Worm (Caenorhabditis elegans) whole organism, midembryonic: ENCODE results near the gene F52D10.4.
A peak's percentile ranks its signal among the peaks of the same experiment; 100 is the strongest.

Experiments
- T22C8.4 ChIP-seq: fragments of 200-800 bp; sonication (Bioruptor generic); IDR thresholded peaks from 2 replicates; pipeline ENCODE4 v1.3.6; 2022; ENCODE audit warnings: missing genetic modification characterization, missing compliant biosample characterization
- cog-1 ChIP-seq: sonication (generic microtip); optimal IDR thresholded peaks from 2 replicates; lab custom pipeline; 2016; ENCODE audit warnings: missing genetic modification characterization, missing compliant biosample characterization
- flt-1 ChIP-seq: fragments of 200-800 bp; sonication (Bioruptor generic); IDR thresholded peaks from 2 replicates; pipeline ENCODE4 v1.3.6; 2022; ENCODE audit warnings: missing genetic modification characterization, missing compliant biosample characterization
- klf-2 ChIP-seq: fragments of 200-800 bp; sonication (Bioruptor generic); conservative IDR thresholded peaks from 2 replicates; pipeline ENCODE4 v1.3.6; 2022; ENCODE audit warnings: missing genetic modification reagents, missing genetic modification characterization, missing compliant biosample characterization
- med-1 ChIP-seq: sonication (generic microtip); optimal IDR thresholded peaks from 2 replicates; lab custom pipeline; 2017; ENCODE audit warnings: missing genetic modification characterization, mild to moderate bottlenecking, missing compliant biosample characterization, antibody characterized with exemption, missing genetic modification reagents; ENCODE audit not compliant: insufficient read depth
- ref-1 ChIP-seq: fragments of 200-800 bp; sonication (Bioruptor generic); conservative IDR thresholded peaks from 2 replicates; pipeline ENCODE4 v1.3.6; 2022; ENCODE audit warnings: missing genetic modification reagents, missing genetic modification characterization, missing compliant biosample characterization
- tab-1 ChIP-seq: fragments of 200-800 bp; sonication (Bioruptor generic); IDR thresholded peaks from 2 replicates; pipeline ENCODE4 v1.3.6; 2022; ENCODE audit warnings: missing genetic modification characterization, missing compliant biosample characterization
- ztf-23 ChIP-seq: fragments of 200-800 bp; sonication (Bioruptor generic); IDR thresholded peaks from 2 replicates; pipeline ENCODE4 v1.3.6; 2022; ENCODE audit warnings: missing genetic modification reagents, missing genetic modification characterization, missing compliant biosample characterization
- ztf-29 ChIP-seq: fragments of 200-800 bp; sonication (Bioruptor generic); IDR thresholded peaks from 2 replicates; pipeline ENCODE4 v1.3.6; 2022; ENCODE audit warnings: missing genetic modification reagents, missing genetic modification characterization, missing compliant biosample characterization

The F52D10.4 gene

DNA sequence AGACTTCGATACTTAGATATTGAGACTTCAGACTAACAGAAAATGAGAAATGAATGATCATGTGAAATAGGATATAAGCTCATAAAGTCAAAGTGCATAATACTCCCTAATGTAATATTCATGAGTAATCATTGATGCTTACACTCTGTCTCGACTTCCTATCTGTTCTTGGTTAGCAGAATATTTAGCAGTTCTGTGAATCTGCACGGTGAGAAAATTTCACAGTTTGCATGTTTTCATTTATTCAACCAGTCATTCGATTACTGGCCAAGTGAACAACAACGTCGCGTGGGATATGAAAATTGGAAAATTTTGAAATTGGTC lies 9.8 kb upstream of the F52D10.4 start:
- TF ChIP-seq cog-1 (tag; lab: Kevin White, UChicago) (peak; percentile 8), med-1 (GFP tag; lab: Kevin White, UChicago) (no peak)

DNA sequence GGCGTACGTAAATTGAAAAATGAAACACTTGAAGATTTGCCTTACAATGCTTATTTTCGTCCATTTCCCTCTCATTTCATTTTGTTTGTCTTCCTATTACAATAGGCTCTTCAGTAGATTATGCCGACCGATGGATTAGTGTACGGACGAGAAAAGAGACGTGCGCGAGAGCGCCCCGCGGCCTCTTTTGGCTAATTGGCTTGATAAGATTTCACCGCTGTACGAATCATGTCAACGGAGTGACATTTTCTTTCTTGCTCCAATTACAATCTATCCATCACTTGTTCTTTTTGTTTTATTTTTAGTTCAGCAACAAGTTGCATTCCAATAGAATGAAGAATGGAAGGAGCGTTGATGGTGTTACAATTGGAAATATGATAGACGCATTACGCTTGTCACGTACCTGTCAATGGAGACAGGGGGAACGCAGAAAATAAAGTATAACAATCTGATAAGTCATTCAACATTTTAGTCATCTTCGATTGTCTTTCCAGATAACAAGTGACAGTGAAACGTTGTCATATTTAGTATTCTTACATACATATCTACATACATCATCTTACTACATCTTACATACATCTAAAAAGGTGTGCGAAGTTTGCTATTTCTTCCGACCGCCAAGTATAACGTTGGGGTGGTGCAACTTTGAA lies 9.0 kb upstream of the F52D10.4 start:
- TF ChIP-seq med-1 (GFP tag; lab: Kevin White, UChicago) (no peak), klf-2 (GFP tag; lab: Robert Waterston, UW) (no peak), ztf-23 (GFP tag; lab: Robert Waterston, UW) (no peak), cog-1 (tag; lab: Kevin White, UChicago) (no peak), T22C8.4 (no peak), ref-1 (GFP tag; lab: Robert Waterston, UW) (no peak)

DNA sequence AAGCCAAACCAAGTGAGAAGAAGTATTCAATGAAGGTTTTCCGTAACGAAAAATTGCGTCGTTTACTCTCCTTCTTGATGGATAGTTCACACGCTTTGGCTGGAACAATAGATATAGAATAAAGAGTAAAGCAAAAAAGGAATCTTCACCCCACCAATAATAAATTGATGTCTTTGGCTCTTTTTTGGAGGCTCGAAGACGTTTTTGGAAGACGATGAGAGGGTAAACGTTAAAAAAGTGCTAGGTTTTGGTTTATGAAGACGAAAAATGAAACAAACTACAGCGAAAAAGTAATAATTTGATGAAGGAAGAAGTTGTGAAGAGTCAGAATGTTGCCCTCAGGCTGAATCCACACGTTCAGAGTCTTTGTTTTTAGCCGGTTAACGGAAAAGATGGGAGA lies 4.7 kb downstream of the F52D10.4 start, which contains the start of gene sto-3:
TSS of gene sto-3 (minus strand) at position 101 of the 400 bp plus-strand sequence.
- TF ChIP-seq med-1 (GFP tag; lab: Kevin White, UChicago) (no peak), ztf-29 (GFP tag; lab: Robert Waterston, UW) (no peak), flt-1 (no peak), klf-2 (GFP tag; lab: Robert Waterston, UW) (no peak), ztf-23 (GFP tag; lab: Robert Waterston, UW) (no peak), T22C8.4 (no peak), ref-1 (GFP tag; lab: Robert Waterston, UW) (no peak), tab-1 (GFP tag; lab: Robert Waterston, UW) (no peak), cog-1 (tag; lab: Kevin White, UChicago) (no peak)

DNA sequence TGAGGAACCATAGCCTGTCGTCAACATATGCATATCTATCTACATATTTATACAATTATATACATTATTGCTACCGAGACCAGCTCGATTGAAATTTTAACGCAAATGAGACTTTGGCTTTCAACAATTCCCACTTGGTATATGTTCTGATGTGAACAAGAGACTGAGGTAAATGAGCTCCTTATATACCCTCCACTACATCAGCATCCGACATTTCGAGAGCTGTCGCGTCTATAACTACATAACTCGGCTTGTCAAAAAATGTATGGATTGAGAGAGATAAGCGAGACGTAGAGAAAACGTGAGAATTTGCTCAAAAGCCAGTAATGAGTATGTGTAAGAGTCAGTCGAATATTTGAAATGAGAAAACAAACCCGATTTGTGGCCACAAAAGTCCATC lies 6.2 kb downstream of the F52D10.4 start:
- TF ChIP-seq klf-2 (GFP tag; lab: Robert Waterston, UW) = no peak
- TF ChIP-seq ztf-23 (GFP tag; lab: Robert Waterston, UW) = no peak
- TF ChIP-seq ztf-29 (GFP tag; lab: Robert Waterston, UW) = no peak
- no peak for TF ChIP-seq cog-1 (tag; lab: Kevin White, UChicago)
- no peak for TF ChIP-seq tab-1 (GFP tag; lab: Robert Waterston, UW)
- TF ChIP-seq T22C8.4 = no peak
- no peak for TF ChIP-seq flt-1
- no peak for TF ChIP-seq med-1 (GFP tag; lab: Kevin White, UChicago)
- TF ChIP-seq ref-1 (GFP tag; lab: Robert Waterston, UW) = no peak

DNA sequence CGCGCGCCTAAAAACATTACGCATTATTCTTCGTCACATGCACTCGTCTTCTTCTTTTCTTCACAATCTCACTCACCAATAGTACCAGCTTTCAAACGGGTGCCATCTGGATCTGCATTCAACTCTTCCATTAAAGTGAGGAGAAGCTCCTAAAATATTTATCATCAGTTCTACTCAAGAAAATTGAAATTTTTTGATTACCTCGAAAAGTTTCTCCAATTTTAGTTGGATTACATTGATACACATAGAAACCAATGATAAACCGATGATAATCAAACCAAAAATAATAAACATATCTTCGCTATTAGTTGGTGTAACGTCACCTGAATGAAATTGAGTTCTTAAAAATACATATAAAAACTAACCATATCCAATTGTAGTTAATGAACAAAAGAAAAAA lies 7.4 kb downstream of the F52D10.4 start:
- no peak for TF ChIP-seq klf-2 (GFP tag; lab: Robert Waterston, UW)
- TF ChIP-seq cog-1 (tag; lab: Kevin White, UChicago) = no peak
- TF ChIP-seq ref-1 (GFP tag; lab: Robert Waterston, UW) = no peak
- TF ChIP-seq T22C8.4 = no peak
- no peak for TF ChIP-seq ztf-29 (GFP tag; lab: Robert Waterston, UW)
- no peak for TF ChIP-seq med-1 (GFP tag; lab: Kevin White, UChicago)
- no peak for TF ChIP-seq ztf-23 (GFP tag; lab: Robert Waterston, UW)
- no peak for TF ChIP-seq flt-1
- no peak for TF ChIP-seq tab-1 (GFP tag; lab: Robert Waterston, UW)

DNA sequence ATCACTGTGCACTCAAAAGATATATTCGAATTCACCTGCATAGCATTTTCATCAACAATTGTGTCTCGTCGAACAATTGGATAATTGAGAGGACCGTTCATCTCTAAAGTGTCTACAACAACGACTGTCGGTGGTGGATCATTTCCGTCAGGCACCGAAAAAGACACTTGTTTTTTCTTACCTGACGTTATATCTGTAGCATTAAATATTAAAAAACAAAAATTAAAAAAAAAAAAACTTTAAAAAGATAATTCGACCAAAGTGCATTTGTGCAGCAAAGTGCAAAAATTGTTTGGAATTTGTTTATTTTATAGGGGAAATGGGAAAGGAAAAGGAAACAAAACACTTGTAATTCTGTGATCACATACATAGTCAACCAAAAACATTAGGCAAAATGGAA lies 9.7 kb downstream of the F52D10.4 start, which contains the start of gene twk-44:
TSS of gene twk-44 (minus strand) at position 101 of the 400 bp plus-strand sequence.
- no peak for TF ChIP-seq ztf-23 (GFP tag; lab: Robert Waterston, UW)
- TF ChIP-seq ref-1 (GFP tag; lab: Robert Waterston, UW) = no peak
- TF ChIP-seq tab-1 (GFP tag; lab: Robert Waterston, UW) = no peak
- TF ChIP-seq klf-2 (GFP tag; lab: Robert Waterston, UW) = no peak
- no peak for TF ChIP-seq cog-1 (tag; lab: Kevin White, UChicago)
- TF ChIP-seq flt-1 = no peak
- TF ChIP-seq med-1 (GFP tag; lab: Kevin White, UChicago) = no peak
- TF ChIP-seq T22C8.4 = no peak

DNA sequence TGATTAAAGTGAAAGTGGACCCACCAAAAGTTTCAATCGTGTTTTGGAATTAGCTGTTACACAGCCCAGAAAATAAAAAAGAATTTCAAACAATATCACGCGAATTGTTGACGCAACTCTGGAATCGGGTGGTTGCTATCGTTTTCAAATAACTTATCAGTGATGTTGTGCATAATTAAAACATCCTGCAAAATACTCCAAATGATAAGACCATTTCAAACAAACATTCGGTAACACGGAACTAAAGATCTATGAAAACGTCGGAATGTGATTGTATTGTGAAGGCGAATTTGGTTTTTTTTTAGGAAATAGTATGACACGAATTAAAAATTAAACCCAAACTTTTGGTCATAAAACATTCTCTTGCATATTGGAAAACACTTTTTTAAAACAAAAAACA lies 11.3 kb downstream of the F52D10.4 start, which contains the start of gene spp-30:
TSS of gene spp-30 (minus strand) at position 101 of the 400 bp plus-strand sequence.
- TF ChIP-seq klf-2 (GFP tag; lab: Robert Waterston, UW) (no peak), tab-1 (GFP tag; lab: Robert Waterston, UW) (no peak), T22C8.4 (no peak), ztf-23 (GFP tag; lab: Robert Waterston, UW) (no peak), ztf-29 (GFP tag; lab: Robert Waterston, UW) (no peak), med-1 (GFP tag; lab: Kevin White, UChicago) (no peak), ref-1 (GFP tag; lab: Robert Waterston, UW) (no peak), flt-1 (no peak), cog-1 (tag; lab: Kevin White, UChicago) (no peak)

DNA sequence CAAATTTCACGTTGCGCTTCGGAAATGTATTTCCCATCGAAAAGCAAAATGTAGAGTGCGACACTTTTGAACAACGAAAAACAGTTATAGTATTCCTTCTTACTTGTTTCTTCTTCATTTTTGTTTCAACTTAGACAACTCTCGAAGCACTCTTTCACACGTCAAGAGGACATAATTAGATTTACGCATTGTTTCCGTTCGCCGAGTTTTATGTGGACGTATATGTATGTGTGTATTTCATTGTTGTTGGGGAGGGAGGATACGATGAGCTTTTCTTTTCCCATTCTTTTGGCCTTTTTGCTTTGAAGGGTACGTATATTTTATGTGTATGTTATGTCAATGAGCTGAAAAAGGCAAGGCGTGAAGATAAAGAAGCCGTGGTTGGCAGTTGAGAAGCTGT lies 13.2 kb downstream of the F52D10.4 start:
- TF ChIP-seq T22C8.4 (no peak), ref-1 (GFP tag; lab: Robert Waterston, UW) (no peak), ztf-23 (GFP tag; lab: Robert Waterston, UW) (no peak), ztf-29 (GFP tag; lab: Robert Waterston, UW) (no peak), tab-1 (GFP tag; lab: Robert Waterston, UW) (no peak), klf-2 (GFP tag; lab: Robert Waterston, UW) (no peak), med-1 (GFP tag; lab: Kevin White, UChicago) (no peak), flt-1 (no peak), cog-1 (tag; lab: Kevin White, UChicago) (no peak)

DNA sequence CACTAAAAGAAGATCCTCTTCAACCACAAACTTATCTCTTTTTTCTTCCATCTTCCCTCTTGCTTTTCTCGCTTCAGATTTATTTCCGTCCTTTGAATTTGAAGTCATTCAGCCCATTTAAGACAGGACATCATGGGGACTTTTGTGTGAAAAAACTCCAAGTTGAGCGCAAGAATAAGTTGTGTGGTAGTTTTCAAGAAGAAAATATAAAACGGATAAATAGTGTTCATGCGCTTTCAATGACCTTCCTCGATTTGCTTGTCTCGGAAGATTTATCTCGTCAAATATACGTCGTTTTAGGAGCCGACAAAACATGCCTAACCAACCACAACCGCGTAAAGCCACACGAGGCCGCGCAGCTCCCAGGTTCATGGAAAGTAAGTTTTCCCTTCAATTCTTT lies 14.8 kb downstream of the F52D10.4 start, which contains the start of gene sto-6:
TSS of gene sto-6 (plus strand) at position 301 of the 400 bp plus-strand sequence.
- TF ChIP-seq med-1 (GFP tag; lab: Kevin White, UChicago) = no peak
- no peak for TF ChIP-seq T22C8.4
- no peak for TF ChIP-seq klf-2 (GFP tag; lab: Robert Waterston, UW)
- TF ChIP-seq cog-1 (tag; lab: Kevin White, UChicago) = no peak
- no peak for TF ChIP-seq ztf-29 (GFP tag; lab: Robert Waterston, UW)
- no peak for TF ChIP-seq ztf-23 (GFP tag; lab: Robert Waterston, UW)
- TF ChIP-seq flt-1 = no peak
- no peak for TF ChIP-seq tab-1 (GFP tag; lab: Robert Waterston, UW)
- TF ChIP-seq ref-1 (GFP tag; lab: Robert Waterston, UW) = no peak
